Fruit fly (Drosophila melanogaster) whole organism, embryonic: ENCODE data around the gene Cpr67Fb.

Source experiments
- CG14014 ChIP-seq: fragments of 200-800 bp; sonication (Bioruptor generic); IDR thresholded peaks from 2 replicates; pipeline ENCODE4 v1.3.6; 2022; ENCODE audit warnings: missing biosample characterization, missing genetic modification characterization
- CG15514 ChIP-seq: fragments of 200-800 bp; sonication (Bioruptor generic); optimal IDR thresholded peaks from 3 replicates; lab custom pipeline; 2017; ENCODE audit warnings: missing biosample characterization, missing genetic modification characterization, mild to moderate bottlenecking, moderate library complexity, missing genetic modification reagents
- CG18599 ChIP-seq: fragments of 200-800 bp; sonication (Bioruptor generic); optimal IDR thresholded peaks from 3 replicates; lab custom pipeline; 2017; ENCODE audit warnings: missing biosample characterization, missing genetic modification characterization, mild to moderate bottlenecking, moderate library complexity, missing genetic modification reagents
- CG34376 ChIP-seq: fragments of 200-800 bp; sonication (Bioruptor generic); optimal IDR thresholded peaks from 2 replicates; lab custom pipeline; 2018; ENCODE audit warnings: missing biosample characterization, mild to moderate bottlenecking, missing genetic modification characterization
- CG9609 ChIP-seq: fragments of 200-800 bp; sonication (Bioruptor generic); optimal IDR thresholded peaks from 3 replicates; lab custom pipeline; 2016; ENCODE audit warnings: missing biosample characterization, missing genetic modification characterization
- Dll ChIP-seq: fragments of 200-800 bp; sonication (Bioruptor generic); IDR thresholded peaks from 4 replicates; pipeline ENCODE4 v1.3.6; 2022; ENCODE audit warnings: missing biosample characterization, missing genetic modification characterization; ENCODE audit not compliant: partially characterized antibody
- ham ChIP-seq: fragments of 200-800 bp; sonication (Bioruptor generic); IDR thresholded peaks from 2 replicates; pipeline ENCODE4 v1.3.6; 2022; ENCODE audit warnings: missing biosample characterization, missing genetic modification characterization
- pita ChIP-seq: fragments of 200-800 bp; sonication (Bioruptor generic); optimal IDR thresholded peaks from 2 replicates; lab custom pipeline; 2017; ENCODE audit warnings: missing biosample characterization, mild to moderate bottlenecking, missing genetic modification characterization

dm6 chr3L:10853131-10853471 lies 40.9 kb upstream of the Cpr67Fb start:
- TF ChIP-seq CG18599 (no peak), CG15514 (no peak), CG9609 (GFP tag; lab: Kevin White, UChicago) (no peak), CG14014 (GFP tag; lab: Robert Waterston, UW) (no peak), Dll (GFP tag; lab: Robert Waterston, UW) (no peak), pita (GFP tag; lab: Kevin White, UChicago) (no peak), CG34376 (GFP tag; lab: Kevin White, UChicago) (no peak), ham (no peak)
